Worm (Caenorhabditis elegans) whole organism, L3 larva: ENCODE data around the gene Y45G12B.3.

ENCODE experiments used
- R02D3.7 ChIP-seq: fragments of 150-350 bp; optimal IDR thresholded peaks from 2 replicates; lab custom pipeline; 2014; ENCODE audit warnings: missing biosample characterization, missing genetic modification characterization
- ceh-9 ChIP-seq: sonication (generic microtip); optimal IDR thresholded peaks from 2 replicates; lab custom pipeline; 2018; ENCODE audit warnings: missing biosample characterization, missing genetic modification characterization
- egl-27 ChIP-seq: sonication (generic microtip); optimal IDR thresholded peaks from 4 replicates; lab custom pipeline; 2017; ENCODE audit warnings: missing biosample characterization, missing genetic modification reagents, missing genetic modification characterization
- elt-1 ChIP-seq: fragments of 150-350 bp; optimal IDR thresholded peaks from 2 replicates; lab custom pipeline; 2014; ENCODE audit warnings: missing biosample characterization, missing genetic modification characterization
- jun-1 ChIP-seq: fragments of 150-350 bp; optimal IDR thresholded peaks from 2 replicates; lab custom pipeline; 2014; ENCODE audit warnings: missing biosample characterization, missing genetic modification reagents, missing genetic modification characterization
- mdl-1 ChIP-seq: fragments of 150-350 bp; optimal IDR thresholded peaks from 2 replicates; lab custom pipeline; 2014; ENCODE audit warnings: missing biosample characterization, missing genetic modification characterization
- nhr-11 ChIP-seq: fragments of 150-350 bp; optimal IDR thresholded peaks from 2 replicates; lab custom pipeline; 2014; ENCODE audit warnings: missing biosample characterization, missing genetic modification characterization
- nhr-12 ChIP-seq: fragments of 150-350 bp; optimal IDR thresholded peaks from 2 replicates; lab custom pipeline; 2014; ENCODE audit warnings: missing biosample characterization, missing genetic modification characterization
- nhr-25 ChIP-seq: sonication (generic microtip); optimal IDR thresholded peaks from 2 replicates; lab custom pipeline; 2017; ENCODE audit warnings: missing biosample characterization, missing genetic modification characterization
- pha-4 ChIP-seq: fragments of 150-350 bp; optimal IDR thresholded peaks from 2 replicates; lab custom pipeline; 2014; ENCODE audit warnings: missing biosample characterization, missing genetic modification reagents, missing genetic modification characterization
- skn-1 ChIP-seq: fragments of 150-350 bp; optimal IDR thresholded peaks from 2 replicates; lab custom pipeline; 2014; ENCODE audit warnings: missing biosample characterization, missing genetic modification characterization
- unc-62 ChIP-seq: fragments of 150-350 bp; sonication (generic microtip); optimal IDR thresholded peaks from 4 replicates; lab custom pipeline; 2014; ENCODE audit warnings: missing biosample characterization, missing genetic modification reagents, missing genetic modification characterization
- ztf-11 ChIP-seq: fragments of 150-350 bp; optimal IDR thresholded peaks from 2 replicates; lab custom pipeline; 2014; ENCODE audit warnings: missing biosample characterization, missing genetic modification characterization

DNA sequence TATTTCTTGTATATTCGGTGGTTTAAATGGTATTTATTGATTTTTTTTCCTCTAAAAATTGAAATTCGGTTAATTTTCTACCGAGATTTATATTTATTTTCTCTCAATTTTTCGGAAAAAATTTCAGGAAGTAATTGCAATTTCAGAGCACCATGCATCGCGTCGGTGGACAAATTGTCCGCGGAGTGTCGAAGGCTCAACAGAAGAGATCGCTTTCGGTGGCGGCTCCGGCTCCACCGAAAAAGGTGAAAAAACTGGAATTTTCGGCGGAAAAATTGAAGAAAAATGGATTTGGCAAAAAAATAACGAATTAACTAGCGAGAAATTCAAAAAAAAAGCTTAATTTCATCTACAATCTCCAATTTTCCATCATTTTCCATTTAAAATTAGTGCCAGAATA is 2.8 kb upstream of the Y45G12B.3 start, which contains the start of gene nuo-5:
- TF ChIP-seq unc-62 (GFP tag; lab: Kevin White, UChicago) (no peak), jun-1 (tag; lab: Kevin White, UChicago) (no peak), egl-27 (tag; lab: Kevin White, UChicago) (no peak), nhr-25 (tag; lab: Kevin White, UChicago) (no peak), nhr-12 (tag; lab: Kevin White, UChicago) (no peak), nhr-11 (no peak), ztf-11 (no peak), pha-4 (no peak), R02D3.7 (tag; lab: Kevin White, UChicago) (no peak), mdl-1 (tag; lab: Kevin White, UChicago) (no peak), ceh-9 (no peak), skn-1 (tag; lab: Kevin White, UChicago) (no peak), elt-1 (tag; lab: Kevin White, UChicago) (no peak)
